Fruit fly (Drosophila melanogaster) whole organism, embryonic: ENCODE measurements around the gene PK2-R2.

Experiments
- Elba2 ChIP-seq: fragments of 200-800 bp; sonication (Bioruptor generic); optimal IDR thresholded peaks from 3 replicates; lab custom pipeline; 2016; ENCODE audit warnings: missing biosample characterization, missing genetic modification characterization
- Med ChIP-seq: fragments of 200-800 bp; sonication (Bioruptor generic); peaks from one replicate; lab custom pipeline; 2016; ENCODE audit warnings: missing biosample characterization, missing genetic modification characterization, mild to moderate bottlenecking, inconsistent platforms, moderate library complexity
- Sin3A ChIP-seq: fragments of >200 bp; optimal IDR thresholded peaks from 2 replicates; lab custom pipeline; 2018

DNA sequence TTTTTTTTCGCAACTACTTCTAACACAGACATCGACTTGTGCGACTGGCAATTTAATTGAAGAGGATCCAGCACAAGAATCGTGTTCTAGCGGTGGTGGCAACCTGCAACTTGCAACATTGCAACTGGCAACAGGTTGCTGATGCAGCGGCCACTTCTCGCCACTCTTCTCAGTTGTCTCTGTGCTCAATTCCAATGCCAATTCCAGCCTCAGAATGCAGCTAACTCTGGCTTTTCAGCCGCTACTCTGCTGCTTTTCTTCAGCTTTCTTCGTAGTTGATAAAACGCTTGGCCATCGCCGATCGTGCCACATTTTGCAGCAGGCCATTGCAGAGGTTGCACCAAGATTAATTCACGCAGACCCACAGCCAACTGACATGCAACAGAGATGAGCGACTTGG, 43.6 kb downstream of the PK2-R2 start, which contains the start of gene Osi22:
- TF ChIP-seq Sin3A (lab: Kevin White, UChicago) (no peak), Med (GFP tag; lab: Kevin White, UChicago) (no peak), Elba2 (GFP tag; lab: Kevin White, UChicago) (no peak)
